Fruit fly (Drosophila melanogaster): ENCODE data around the gene CG13919.

Gene CG13919

DNA sequence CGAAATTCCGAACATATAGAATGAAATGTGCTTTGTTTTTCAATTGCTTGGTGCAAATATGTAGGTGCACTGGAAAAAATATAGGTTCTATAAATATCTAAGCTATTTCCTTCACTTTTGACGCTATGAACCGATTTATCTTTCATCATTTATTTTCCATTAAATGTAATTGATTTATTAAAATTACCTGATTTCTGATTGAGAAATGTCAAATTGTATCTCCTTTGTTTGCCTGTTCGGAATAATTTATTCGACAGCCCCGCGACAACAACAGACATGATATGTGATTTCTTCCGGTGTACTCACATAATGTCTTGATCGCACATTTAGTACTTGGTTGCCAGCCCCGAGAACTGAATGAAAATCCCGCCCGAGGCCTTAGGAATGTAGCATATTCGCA lies 35.7 kb upstream of the CG13919 start (continued):
- no peak for TF ChIP-seq Mad (GFP tag; optimal IDR thresholded peaks at IDR 0.05)
- TF ChIP-seq so (GFP tag; IDR thresholded peaks at IDR 0.05), result 0 out of 3 replicates have a peak, but pooled peaks have one; percentile 10
- TF ChIP-seq CG11093 (GFP tag; IDR thresholded peaks at IDR 0.05), result no peak
- TF ChIP-seq grn (GFP tag; optimal IDR thresholded peaks at IDR 0.05), result no peak
- TF ChIP-seq CG6689 (GFP tag; IDR thresholded peaks at IDR 0.05), result peak; percentile 44; the same call in 1 of the 2 replicates
- TF ChIP-seq CG7839 (tag; optimal IDR thresholded peaks at IDR 0.05), result peak; percentile 76
- no peak for TF ChIP-seq HLH4C (GFP tag; IDR thresholded peaks at IDR 0.05; ENCODE audit: partially characterized antibody)
- no peak for TF ChIP-seq CG16779 (GFP tag; IDR thresholded peaks at IDR 0.05)
- no peak for TF ChIP-seq sima (GFP tag; optimal IDR thresholded peaks at IDR 0.05)
- TF ChIP-seq CG10543 (GFP tag; optimal IDR thresholded peaks at IDR 0.05), result no peak
- no peak for TF ChIP-seq hth (optimal IDR thresholded peaks at IDR 0.05)
- no peak for TF ChIP-seq CG1529 (GFP tag; optimal IDR thresholded peaks at IDR 0.05)
- TF ChIP-seq her (GFP tag; optimal IDR thresholded peaks at IDR 0.05), result no peak
- TF ChIP-seq CG4404 (GFP tag; IDR thresholded peaks at IDR 0.05), result no peak
- TF ChIP-seq jumu (GFP tag; optimal IDR thresholded peaks at IDR 0.05), result no peak
- no peak for TF ChIP-seq CG1233 (GFP tag; optimal IDR thresholded peaks at IDR 0.05)
- TF ChIP-seq Chrac-16 (GFP tag; optimal IDR thresholded peaks at IDR 0.05), result peak; percentile 9
- TF ChIP-seq Mes4 (GFP tag; optimal IDR thresholded peaks at IDR 0.05), result no peak
- peak; percentile 34 for TF ChIP-seq D19B (GFP tag; optimal IDR thresholded peaks at IDR 0.05)
- TF ChIP-seq tgo (GFP tag; IDR thresholded peaks at IDR 0.05), result peak; percentile 41; the same call in 1 of the 3 replicates
- no peak for TF ChIP-seq trem (tag; optimal IDR thresholded peaks at IDR 0.05)
- TF ChIP-seq CG16815 (GFP tag; optimal IDR thresholded peaks at IDR 0.05), result peak; percentile 14
- TF ChIP-seq ranshi (GFP tag; IDR thresholded peaks at IDR 0.05), result peak; percentile 27; the same call in 1 of the 2 replicates
- peak; percentile 29 for TF ChIP-seq CG13624 (GFP tag; optimal IDR thresholded peaks at IDR 0.05)
- peak; percentile 29 for TF ChIP-seq CG7786 (GFP tag; optimal IDR thresholded peaks at IDR 0.05)
- peak; percentile 48 for TF ChIP-seq ind (GFP tag; optimal IDR thresholded peaks at IDR 0.05)
- peak; percentile 38; the same call in 1 of the 3 replicates for TF ChIP-seq CG11456 (GFP tag; IDR thresholded peaks at IDR 0.05)
- no peak for TF ChIP-seq fru (optimal IDR thresholded peaks at IDR 0.05)
- TF ChIP-seq CG3163 (GFP tag; optimal IDR thresholded peaks at IDR 0.05), result no peak
- TF ChIP-seq cas (GFP tag; IDR thresholded peaks at IDR 0.05), result no peak
- no peak for TF ChIP-seq kah (GFP tag; optimal IDR thresholded peaks at IDR 0.05)
- TF ChIP-seq CG6175 (GFP tag; IDR thresholded peaks at IDR 0.05), result no peak
- TF ChIP-seq MTF-1 (GFP tag; optimal IDR thresholded peaks at IDR 0.05; ENCODE audit: borderline replicate concordance), result no peak
- no peak for TF ChIP-seq jing (GFP tag; optimal IDR thresholded peaks at IDR 0.05)
- no peak for TF ChIP-seq kni (GFP tag; optimal IDR thresholded peaks at IDR 0.05)
- TF ChIP-seq klu (GFP tag; IDR thresholded peaks at IDR 0.05), result peak; percentile 54
- no peak for TF ChIP-seq Max (GFP tag; optimal IDR thresholded peaks at IDR 0.05)
- TF ChIP-seq dmrt11E (tag; optimal IDR thresholded peaks at IDR 0.05), result no peak
- TF ChIP-seq CG1024 (GFP tag; IDR thresholded peaks at IDR 0.05), result no peak
- no peak for TF ChIP-seq Antp (GFP tag; optimal IDR thresholded peaks at IDR 0.05)
- TF ChIP-seq Tbp (GFP tag; optimal IDR thresholded peaks at IDR 0.05), result no peak
- no peak for TF ChIP-seq NC2α (GFP tag; optimal IDR thresholded peaks at IDR 0.05)
- no peak for TF ChIP-seq CG34376 (GFP tag; optimal IDR thresholded peaks at IDR 0.05)
- TF ChIP-seq Sox102F (GFP tag; optimal IDR thresholded peaks at IDR 0.05), result peak; percentile 32
- TF ChIP-seq CG12942 (GFP tag; optimal IDR thresholded peaks at IDR 0.05), result no peak
- TF ChIP-seq seq (GFP tag; IDR thresholded peaks at IDR 0.05), result no peak
- TF ChIP-seq CG10267 (tag; optimal IDR thresholded peaks at IDR 0.05), result no peak
- peak; percentile 45 for TF ChIP-seq mam (GFP tag; optimal IDR thresholded peaks at IDR 0.05)
- TF ChIP-seq CG14860 (GFP tag; IDR thresholded peaks at IDR 0.05; ENCODE audit: partially characterized antibody), result no peak
- no peak for TF ChIP-seq exex (tag; optimal IDR thresholded peaks at IDR 0.05)
- TF ChIP-seq Sry-δ (GFP tag; optimal IDR thresholded peaks at IDR 0.05), result no peak
- no peak for TF ChIP-seq salm (tag; optimal IDR thresholded peaks at IDR 0.05)
- no peak for TF ChIP-seq CG15696 (tag; optimal IDR thresholded peaks at IDR 0.05)
